Fruit fly (Drosophila melanogaster): ENCODE measurements around the gene Arglu1.

The Arglu1 gene

dm6 chr2L:9894871-9895364 is 43.0 kb downstream of the Arglu1 start, which contains the start of gene Bka:
Gene Bka (plus strand): TSS chr2L:9895287.
- TF ChIP-seq CG8632 (GFP tag; optimal IDR thresholded peaks at IDR 0.05) (no peak), dsx (GFP tag; optimal IDR thresholded peaks at IDR 0.05; ENCODE audit: poor library complexity, severe bottlenecking) (peak; percentile 25), CG3032 (tag; optimal IDR thresholded peaks at IDR 0.05) (peak; percentile 39), Hr38 (GFP tag; optimal IDR thresholded peaks at IDR 0.05) (no peak), CG32006 (GFP tag; optimal IDR thresholded peaks at IDR 0.05) (no peak), Hr39 (GFP tag; optimal IDR thresholded peaks at IDR 0.05) (no peak), CG10631 (GFP tag; optimal IDR thresholded peaks at IDR 0.05) (no peak), cyc (GFP tag; optimal IDR thresholded peaks at IDR 0.05) (no peak), CG6163 (GFP tag; IDR thresholded peaks at IDR 0.05) (no peak), vri (GFP tag; optimal IDR thresholded peaks at IDR 0.05) (peak; percentile 74), Hr4 (GFP tag; optimal IDR thresholded peaks at IDR 0.05) (no peak), Ets96B (tag; optimal IDR thresholded peaks at IDR 0.05) (peak; percentile 13), acj6 (GFP tag; optimal IDR thresholded peaks at IDR 0.05) (peak; percentile 29), CG6276 (GFP tag; optimal IDR thresholded peaks at IDR 0.05) (no peak), Gug (GFP tag; IDR thresholded peaks at IDR 0.05) (no peak), Lpt (GFP tag; optimal IDR thresholded peaks at IDR 0.05) (no peak), Smox (GFP tag; optimal IDR thresholded peaks at IDR 0.05) (no peak), CG9139 (GFP tag; optimal IDR thresholded peaks at IDR 0.05) (no peak), fkh (GFP tag; optimal IDR thresholded peaks at IDR 0.05) (peak; percentile 52), CG4318 (GFP tag; optimal IDR thresholded peaks at IDR 0.05) (no peak), OdsH (GFP tag; optimal IDR thresholded peaks at IDR 0.05) (no peak), fd85E (GFP tag; optimal IDR thresholded peaks at IDR 0.05) (no peak), CG6808 (GFP tag; optimal IDR thresholded peaks at IDR 0.05) (peak; percentile 18), achi (GFP tag; optimal IDR thresholded peaks at IDR 0.05) (no peak), Ets21C (GFP tag; optimal IDR thresholded peaks at IDR 0.05) (peak; percentile 1), CG34406 (GFP tag; optimal IDR thresholded peaks at IDR 0.05) (peak; percentile 56), dac (GFP tag; optimal IDR thresholded peaks at IDR 0.05) (no peak), topi (GFP tag; optimal IDR thresholded peaks at IDR 0.05) (peak; percentile 56), CG10669 (GFP tag; optimal IDR thresholded peaks at IDR 0.05) (peak; percentile 17), Sox14 (GFP tag; optimal IDR thresholded peaks at IDR 0.05) (peak; percentile 24), salr (GFP tag; optimal IDR thresholded peaks at IDR 0.05) (no peak), CG11762 (GFP tag; optimal IDR thresholded peaks at IDR 0.05; ENCODE audit: insufficient read depth) (no peak), svp (GFP tag) (no peak), CG8319 (GFP tag; optimal IDR thresholded peaks at IDR 0.05) (no peak), fd59A (GFP tag; optimal IDR thresholded peaks at IDR 0.05) (no peak), Sox102F (GFP tag; optimal IDR thresholded peaks at IDR 0.05) (no peak), net (GFP tag; optimal IDR thresholded peaks at IDR 0.05) (no peak), CG3919 (GFP tag; optimal IDR thresholded peaks at IDR 0.05) (no peak), Eip78C (GFP tag) (peak; percentile 77), CG11294 (GFP tag; IDR thresholded peaks at IDR 0.05) (no peak), Met (GFP tag; optimal IDR thresholded peaks at IDR 0.05) (peak; percentile 57), pdm3 (GFP tag; optimal IDR thresholded peaks at IDR 0.05) (no peak), spab (GFP tag; optimal IDR thresholded peaks at IDR 0.05) (no peak), esn (GFP tag; optimal IDR thresholded peaks at IDR 0.05) (peak; percentile 65), lz (GFP tag; optimal IDR thresholded peaks at IDR 0.05) (peak; percentile 38), Eip75B (GFP tag; optimal IDR thresholded peaks at IDR 0.05) (peak; percentile 38), Eip93F (GFP tag; optimal IDR thresholded peaks at IDR 0.05) (peak; percentile 23), CG16779 (tag; optimal IDR thresholded peaks at IDR 0.05) (no peak), CG31627 (GFP tag; optimal IDR thresholded peaks at IDR 0.05) (no peak), eg (GFP tag; IDR thresholded peaks at IDR 0.05) (no peak), Blimp-1 (GFP tag; optimal IDR thresholded peaks at IDR 0.05) (peak; percentile 15), CG1621 (tag; optimal IDR thresholded peaks at IDR 0.05) (no peak), CG6854 (GFP tag; optimal IDR thresholded peaks at IDR 0.05) (peak; percentile 52)
